Fruit fly (Drosophila melanogaster): Measurements from ENCODE around the gene Sfp65A.

DNA sequence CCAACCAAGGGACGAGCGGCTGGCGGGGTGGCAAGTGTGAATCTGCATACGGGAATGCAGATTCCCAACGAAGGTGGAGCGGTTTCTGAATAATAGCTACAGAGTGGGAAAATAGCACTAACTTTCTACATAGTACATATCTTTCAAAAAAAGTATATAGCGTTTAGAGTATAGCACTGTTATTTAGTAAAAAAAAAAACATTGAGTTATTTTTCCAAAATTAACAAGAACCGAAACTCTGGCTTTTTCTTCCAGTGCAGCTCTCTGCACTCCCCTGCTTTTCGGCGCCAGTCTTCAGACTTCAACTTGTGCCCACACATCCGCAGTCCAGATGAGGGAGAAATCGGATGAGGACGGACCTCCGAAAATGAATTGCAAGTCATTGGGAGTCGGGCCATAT, 21.3 kb downstream of the Sfp65A start:
- TF ChIP-seq kay (GFP tag; ENCODE audit: borderline replicate concordance) (no peak), cnc (optimal IDR thresholded peaks at IDR 0.05) (no peak), CG14711 (tag; optimal IDR thresholded peaks at IDR 0.05) (no peak), Crg-1 (GFP tag; optimal IDR thresholded peaks at IDR 0.05) (no peak), CG12768 (GFP tag; optimal IDR thresholded peaks at IDR 0.05) (no peak), Mnt (GFP tag; optimal IDR thresholded peaks at IDR 0.05) (no peak), CG7101 (tag; optimal IDR thresholded peaks at IDR 0.05) (no peak)
